Fruit fly (Drosophila melanogaster) whole organism, embryonic: ENCODE results near the gene esg.

Experiments used
- CG15073 ChIP-seq: fragments of 200-800 bp; sonication (Bioruptor generic); optimal IDR thresholded peaks from 2 replicates; lab custom pipeline; 2016; ENCODE audit warnings: missing biosample characterization, missing genetic modification characterization
- CG6254 ChIP-seq: fragments of 200-800 bp; sonication (Bioruptor generic); optimal IDR thresholded peaks from 3 replicates; lab custom pipeline; 2017; ENCODE audit warnings: mild to moderate bottlenecking, missing biosample characterization, missing genetic modification reagents, missing genetic modification characterization
- CG8944 ChIP-seq: fragments of 200-800 bp; sonication (Bioruptor generic); optimal IDR thresholded peaks from 3 replicates; lab custom pipeline; 2016; ENCODE audit warnings: missing biosample characterization, missing genetic modification characterization
- gce ChIP-seq: fragments of 200-800 bp; sonication (Bioruptor generic); IDR thresholded peaks from 3 replicates; pipeline ENCODE4 v1.3.6; 2022; ENCODE audit warnings: missing biosample characterization, missing genetic modification characterization
- pros ChIP-seq: fragments of 200-800 bp; sonication (Bioruptor generic); optimal IDR thresholded peaks from 3 replicates; lab custom pipeline; 2019; ENCODE audit warnings: missing biosample characterization, mild to moderate bottlenecking, missing genetic modification characterization, moderate library complexity
- psq ChIP-seq: fragments of 200-800 bp; sonication (Bioruptor generic); optimal IDR thresholded peaks from 2 replicates; lab custom pipeline; 2017; ENCODE audit warnings: missing biosample characterization, missing genetic modification characterization
- unc-4 ChIP-seq: fragments of 200-800 bp; sonication (Bioruptor generic); IDR thresholded peaks from 2 replicates; pipeline ENCODE4 v1.3.6; 2022; ENCODE audit warnings: missing biosample characterization, missing genetic modification characterization; ENCODE audit not compliant: partially characterized antibody

dm6 chr2L:15350882-15351281 is 17.2 kb downstream of the esg start:
- TF ChIP-seq gce (no peak), pros (GFP tag; lab: Kevin White, UChicago) (no peak), CG15073 (GFP tag; lab: Kevin White, UChicago) (no peak), psq (no peak), CG6254 (GFP tag; lab: Kevin White, UChicago) (no peak), CG8944 (GFP tag; lab: Kevin White, UChicago) (no peak), unc-4 (no peak)
